Worm (Caenorhabditis elegans) whole organism, late embryonic: ENCODE results near the gene snr-3.

ENCODE experiments used
- dmd-4 ChIP-seq: sonication (generic microtip); optimal IDR thresholded peaks from 2 replicates; lab custom pipeline; 2016; ENCODE audit warnings: borderline replicate concordance, missing genetic modification characterization, missing compliant biosample characterization
- fax-1 ChIP-seq: sonication (generic microtip); optimal IDR thresholded peaks from 2 replicates; lab custom pipeline; 2016; ENCODE audit warnings: missing genotype, missing genetic modification characterization, missing compliant biosample characterization
- fkh-10 ChIP-seq: fragments of 150-350 bp; optimal IDR thresholded peaks from 2 replicates; lab custom pipeline; 2014; ENCODE audit warnings: missing biosample characterization, missing genetic modification reagents, missing genetic modification characterization
- fkh-6 ChIP-seq: sonication (generic microtip); optimal IDR thresholded peaks from 2 replicates; lab custom pipeline; 2016; ENCODE audit warnings: missing genetic modification characterization, missing compliant biosample characterization
- gmeb-2 ChIP-seq: sonication (generic microtip); optimal IDR thresholded peaks from 2 replicates; lab custom pipeline; 2016; ENCODE audit warnings: missing genetic modification characterization, inconsistent platforms, missing compliant biosample characterization
- hlh-13 ChIP-seq: fragments of 200-800 bp; sonication (Bioruptor generic); optimal IDR thresholded peaks from 2 replicates; lab custom pipeline; 2018; ENCODE audit warnings: mild to moderate bottlenecking, missing genetic modification characterization, missing compliant biosample characterization
- lim-6 ChIP-seq: sonication (generic microtip); optimal IDR thresholded peaks from 2 replicates; lab custom pipeline; 2016; ENCODE audit warnings: missing genetic modification characterization, missing compliant biosample characterization
- nhr-11 ChIP-seq: fragments of 150-350 bp; optimal IDR thresholded peaks from 2 replicates; lab custom pipeline; 2014; ENCODE audit warnings: missing biosample characterization, missing genetic modification characterization
- pha-4 ChIP-seq: fragments of 150-350 bp; optimal IDR thresholded peaks from 2 replicates; lab custom pipeline; 2018; ENCODE audit warnings: missing biosample characterization, missing genetic modification reagents, missing genetic modification characterization
- sdc-2 ChIP-seq: sonication (generic microtip); optimal IDR thresholded peaks from 2 replicates; lab custom pipeline; 2016; ENCODE audit warnings: missing genotype, missing genetic modification characterization, missing compliant biosample characterization

DNA sequence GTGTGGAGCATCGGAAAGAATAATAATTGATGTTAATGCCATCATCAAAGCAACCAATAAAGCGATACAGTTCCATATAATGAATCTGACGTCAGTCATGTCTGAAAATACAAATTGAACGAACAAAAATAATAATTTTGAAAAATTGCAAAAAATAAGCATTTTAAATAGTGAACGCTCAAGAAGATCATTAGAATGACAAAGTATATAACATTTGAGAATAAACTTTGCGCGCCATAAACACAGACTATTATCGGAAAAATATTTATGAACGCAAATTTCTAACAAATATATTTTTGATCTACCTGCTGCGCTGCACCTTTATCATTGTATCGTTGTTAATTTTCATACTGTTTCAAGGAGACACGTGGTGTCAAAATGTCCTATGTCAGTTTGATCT lies 11.9 kb upstream of the snr-3 start, which contains the start of gene R05G9.3:
- TF ChIP-seq dmd-4 (tag; lab: Kevin White, UChicago) (no peak), fkh-10 (GFP tag; lab: Kevin White, UChicago) (no peak), fax-1 (tag; lab: Kevin White, UChicago) (no peak), hlh-13 (GFP tag; lab: Kevin White, UChicago) (no peak), lim-6 (tag; lab: Kevin White, UChicago) (no peak), gmeb-2 (tag; lab: Kevin White, UChicago) (no peak), pha-4 (tag; lab: Kevin White, UChicago) (no peak), sdc-2 (tag; lab: Kevin White, UChicago) (no peak), fkh-6 (tag; lab: Kevin White, UChicago) (no peak), nhr-11 (tag; lab: Kevin White, UChicago) (no peak)
